Fruit fly (Drosophila melanogaster) whole organism, embryonic: ENCODE results near the gene CG31121.

Experiments
- Antp ChIP-seq: fragments of 200-800 bp; sonication (Bioruptor generic); optimal IDR thresholded peaks from 3 replicates; lab custom pipeline; 2016; ENCODE audit warnings: missing biosample characterization, missing genetic modification characterization
- Asciz ChIP-seq: fragments of 200-800 bp; sonication (Bioruptor generic); optimal IDR thresholded peaks from 2 replicates; lab custom pipeline; 2017; ENCODE audit warnings: missing biosample characterization, mild to moderate bottlenecking, missing genetic modification characterization, missing genetic modification reagents
- Atf-2 ChIP-seq: fragments of 200-800 bp; sonication (Bioruptor generic); optimal IDR thresholded peaks from 2 replicates; lab custom pipeline; 2016; ENCODE audit warnings: missing biosample characterization, missing genetic modification characterization
- Bteb2 ChIP-seq: fragments of 200-800 bp; sonication (Bioruptor generic); optimal IDR thresholded peaks from 2 replicates; lab custom pipeline; 2016; ENCODE audit warnings: missing biosample characterization, missing genetic modification characterization
- CG10979 ChIP-seq: fragments of 200-800 bp; sonication (Bioruptor generic); optimal IDR thresholded peaks from 2 replicates; lab custom pipeline; 2018; ENCODE audit warnings: missing biosample characterization, mild to moderate bottlenecking, missing genetic modification characterization, moderate library complexity
- CG11085 ChIP-seq: fragments of 200-800 bp; sonication (Bioruptor generic); IDR thresholded peaks from 2 replicates; pipeline ENCODE4 v1.3.6; 2022; ENCODE audit warnings: missing biosample characterization, missing genetic modification characterization
- CG1233 ChIP-seq: fragments of 200-800 bp; sonication (Bioruptor generic); optimal IDR thresholded peaks from 4 replicates; lab custom pipeline; 2018; ENCODE audit warnings: missing biosample characterization, mild to moderate bottlenecking, missing genetic modification characterization
- CG12942 ChIP-seq: fragments of 200-800 bp; sonication (Bioruptor generic); optimal IDR thresholded peaks from 3 replicates; lab custom pipeline; 2016; ENCODE audit warnings: missing biosample characterization, missing genetic modification characterization
- CG13775 ChIP-seq: fragments of 200-800 bp; sonication (Bioruptor generic); optimal IDR thresholded peaks from 3 replicates; lab custom pipeline; 2017; ENCODE audit warnings: missing biosample characterization, mild to moderate bottlenecking, missing genetic modification characterization
- CG13894 ChIP-seq: fragments of 200-800 bp; sonication (Bioruptor generic); optimal IDR thresholded peaks from 3 replicates; lab custom pipeline; 2018; ENCODE audit warnings: missing biosample characterization, mild to moderate bottlenecking, missing genetic modification characterization, moderate library complexity
- CG15073 ChIP-seq: fragments of 200-800 bp; sonication (Bioruptor generic); optimal IDR thresholded peaks from 2 replicates; lab custom pipeline; 2016; ENCODE audit warnings: missing biosample characterization, missing genetic modification characterization
- CG1603 ChIP-seq: fragments of 200-800 bp; sonication (Bioruptor generic); optimal IDR thresholded peaks from 2 replicates; lab custom pipeline; 2019; ENCODE audit warnings: missing biosample characterization, mild to moderate bottlenecking, missing genetic modification characterization, moderate library complexity
- CG1792 ChIP-seq: fragments of 200-800 bp; sonication (Bioruptor generic); optimal IDR thresholded peaks from 2 replicates; lab custom pipeline; 2016; ENCODE audit warnings: missing biosample characterization, missing genetic modification characterization
- CG1832 ChIP-seq: fragments of 200-800 bp; sonication (Bioruptor generic); optimal IDR thresholded peaks from 2 replicates; lab custom pipeline; 2017; ENCODE audit warnings: missing biosample characterization, mild to moderate bottlenecking, missing genetic modification characterization, inconsistent platforms
- CG2712 ChIP-seq: fragments of 200-800 bp; optimal IDR thresholded peaks from 3 replicates; lab custom pipeline; 2019; ENCODE audit warnings: missing biosample characterization, mild to moderate bottlenecking, missing genetic modification characterization, moderate library complexity
- CG30403 ChIP-seq: fragments of 200-800 bp; sonication (Bioruptor generic); optimal IDR thresholded peaks from 3 replicates; lab custom pipeline; 2016; ENCODE audit warnings: missing biosample characterization, missing genetic modification characterization
- CG31365 ChIP-seq: fragments of 200-800 bp; sonication (Bioruptor generic); optimal IDR thresholded peaks from 2 replicates; lab custom pipeline; 2018; ENCODE audit warnings: missing biosample characterization, mild to moderate bottlenecking, missing genetic modification characterization
- CG42726 ChIP-seq: fragments of 200-800 bp; sonication (Bioruptor generic); IDR thresholded peaks from 2 replicates; pipeline ENCODE4 v1.3.6; 2022; ENCODE audit warnings: missing biosample characterization, missing genetic modification characterization; ENCODE audit not compliant: partially characterized antibody
- CG7839 ChIP-seq: fragments of 200-800 bp; sonication (Bioruptor generic); optimal IDR thresholded peaks from 3 replicates; lab custom pipeline; 2018; ENCODE audit warnings: missing biosample characterization, mild to moderate bottlenecking, missing genetic modification characterization, moderate library complexity
- CG7963 ChIP-seq: fragments of 200-800 bp; sonication (Bioruptor generic); IDR thresholded peaks from 3 replicates; pipeline ENCODE4 v1.3.6; 2022; ENCODE audit warnings: missing biosample characterization, missing genetic modification characterization; ENCODE audit not compliant: partially characterized antibody
- Camta ChIP-seq: fragments of 200-800 bp; sonication (Bioruptor generic); optimal IDR thresholded peaks from 2 replicates; lab custom pipeline; 2016; ENCODE audit warnings: missing biosample characterization, missing genetic modification characterization
- CoRest ChIP-seq: fragments of 200-800 bp; sonication (Bioruptor generic); optimal IDR thresholded peaks from 3 replicates; lab custom pipeline; 2018; ENCODE audit warnings: missing biosample characterization, mild to moderate bottlenecking, missing genetic modification characterization, moderate library complexity
- Dad ChIP-seq: fragments of 200-800 bp; sonication (Bioruptor generic); optimal IDR thresholded peaks from 3 replicates; lab custom pipeline; 2016; ENCODE audit warnings: missing biosample characterization, missing genetic modification characterization
- Elba2 ChIP-seq: fragments of 200-800 bp; sonication (Bioruptor generic); optimal IDR thresholded peaks from 3 replicates; lab custom pipeline; 2016; ENCODE audit warnings: missing biosample characterization, missing genetic modification characterization
- Ets65A ChIP-seq: fragments of 200-800 bp; sonication (Bioruptor generic); peaks from one replicate; lab custom pipeline; 2016; ENCODE audit warnings: missing biosample characterization, missing genetic modification characterization
- Hey ChIP-seq: fragments of 200-800 bp; sonication (Bioruptor generic); optimal IDR thresholded peaks from 3 replicates; lab custom pipeline; 2018; ENCODE audit warnings: missing biosample characterization, mild to moderate bottlenecking, missing genetic modification characterization
- Hr3 ChIP-seq: fragments of 200-800 bp; sonication (Bioruptor generic); optimal IDR thresholded peaks from 3 replicates; lab custom pipeline; 2016; ENCODE audit warnings: missing biosample characterization, missing genetic modification characterization
- MESR4 ChIP-seq: fragments of 200-800 bp; sonication (Bioruptor generic); optimal IDR thresholded peaks from 2 replicates; lab custom pipeline; 2018; ENCODE audit warnings: missing biosample characterization, mild to moderate bottlenecking, missing genetic modification characterization, moderate library complexity
- Ssrp ChIP-seq: fragments of 200-800 bp; sonication (Bioruptor generic); optimal IDR thresholded peaks from 2 replicates; lab custom pipeline; 2018; ENCODE audit warnings: missing biosample characterization, mild to moderate bottlenecking, missing genetic modification characterization, moderate library complexity
- bigmax ChIP-seq: fragments of 200-800 bp; sonication (Bioruptor generic); optimal IDR thresholded peaks from 2 replicates; lab custom pipeline; 2018; ENCODE audit warnings: missing biosample characterization, mild to moderate bottlenecking, missing genetic modification characterization
- crp ChIP-seq, 2 experiments: fragments of 200-800 bp; sonication (Bioruptor generic); optimal IDR thresholded peaks; 2 replicates in 1 of 2; 3 replicates in 1 of 2; lab custom pipeline; 2017; ENCODE audit warnings: missing biosample characterization in 2 of 2, missing genetic modification characterization in 2 of 2, mild to moderate bottlenecking in 1 of 2, moderate library complexity in 1 of 2
- dimm ChIP-seq: fragments of 200-800 bp; sonication (Bioruptor generic); IDR thresholded peaks from 2 replicates; pipeline ENCODE4 v1.3.6; 2022; ENCODE audit warnings: missing biosample characterization, missing genetic modification characterization
- emc ChIP-seq: fragments of 200-800 bp; sonication (Bioruptor generic); optimal IDR thresholded peaks from 2 replicates; lab custom pipeline; 2016; ENCODE audit warnings: missing biosample characterization, missing genetic modification characterization
- grn ChIP-seq: fragments of 200-800 bp; sonication (Bioruptor generic); optimal IDR thresholded peaks from 3 replicates; lab custom pipeline; 2017; ENCODE audit warnings: missing biosample characterization, missing genetic modification characterization
- ham ChIP-seq: fragments of 200-800 bp; sonication (Bioruptor generic); IDR thresholded peaks from 2 replicates; pipeline ENCODE4 v1.3.6; 2022; ENCODE audit warnings: missing biosample characterization, missing genetic modification characterization
- hbn ChIP-seq: fragments of 200-800 bp; sonication (Bioruptor generic); IDR thresholded peaks from 2 replicates; pipeline ENCODE4 v1.3.6; 2022; ENCODE audit warnings: missing biosample characterization, missing genetic modification characterization; ENCODE audit not compliant: partially characterized antibody
- ind ChIP-seq: fragments of 200-800 bp; sonication (Bioruptor generic); optimal IDR thresholded peaks from 3 replicates; lab custom pipeline; 2016; ENCODE audit warnings: missing biosample characterization, missing genetic modification characterization
- jumu ChIP-seq: fragments of 200-800 bp; sonication (Bioruptor generic); optimal IDR thresholded peaks from 3 replicates; lab custom pipeline; 2016; ENCODE audit warnings: missing biosample characterization, missing genetic modification characterization
- nmo ChIP-seq: fragments of 200-800 bp; sonication (Bioruptor generic); optimal IDR thresholded peaks from 2 replicates; lab custom pipeline; 2018; ENCODE audit warnings: missing biosample characterization, mild to moderate bottlenecking, missing genetic modification characterization, moderate library complexity
- peb ChIP-seq: fragments of 200-800 bp; sonication (Bioruptor generic); IDR thresholded peaks from 2 replicates; pipeline ENCODE4 v1.3.6; 2022; ENCODE audit warnings: missing biosample characterization, missing genetic modification characterization
- pfk ChIP-seq: fragments of 200-800 bp; sonication (Bioruptor generic); optimal IDR thresholded peaks from 2 replicates; lab custom pipeline; 2018; ENCODE audit warnings: missing biosample characterization, mild to moderate bottlenecking, missing genetic modification characterization, moderate library complexity
- psq ChIP-seq: fragments of 200-800 bp; sonication (Bioruptor generic); optimal IDR thresholded peaks from 2 replicates; lab custom pipeline; 2017; ENCODE audit warnings: missing biosample characterization, missing genetic modification characterization
- repo ChIP-seq: fragments of 200-800 bp; sonication (Bioruptor generic); optimal IDR thresholded peaks from 2 replicates; lab custom pipeline; 2016; ENCODE audit warnings: missing biosample characterization, missing genetic modification characterization
- schlank ChIP-seq: fragments of 200-800 bp; sonication (Bioruptor generic); optimal IDR thresholded peaks from 2 replicates; lab custom pipeline; 2018; ENCODE audit warnings: missing biosample characterization, mild to moderate bottlenecking, missing genetic modification characterization
- sd ChIP-seq: fragments of 200-800 bp; sonication (Bioruptor generic); optimal IDR thresholded peaks from 3 replicates; lab custom pipeline; 2018; ENCODE audit warnings: missing biosample characterization, mild to moderate bottlenecking, missing genetic modification characterization, moderate library complexity
- sqz ChIP-seq: fragments of 200-800 bp; sonication (Bioruptor generic); optimal IDR thresholded peaks from 3 replicates; lab custom pipeline; 2018; ENCODE audit warnings: missing biosample characterization, mild to moderate bottlenecking, missing genetic modification characterization

The CG31121 gene

DNA sequence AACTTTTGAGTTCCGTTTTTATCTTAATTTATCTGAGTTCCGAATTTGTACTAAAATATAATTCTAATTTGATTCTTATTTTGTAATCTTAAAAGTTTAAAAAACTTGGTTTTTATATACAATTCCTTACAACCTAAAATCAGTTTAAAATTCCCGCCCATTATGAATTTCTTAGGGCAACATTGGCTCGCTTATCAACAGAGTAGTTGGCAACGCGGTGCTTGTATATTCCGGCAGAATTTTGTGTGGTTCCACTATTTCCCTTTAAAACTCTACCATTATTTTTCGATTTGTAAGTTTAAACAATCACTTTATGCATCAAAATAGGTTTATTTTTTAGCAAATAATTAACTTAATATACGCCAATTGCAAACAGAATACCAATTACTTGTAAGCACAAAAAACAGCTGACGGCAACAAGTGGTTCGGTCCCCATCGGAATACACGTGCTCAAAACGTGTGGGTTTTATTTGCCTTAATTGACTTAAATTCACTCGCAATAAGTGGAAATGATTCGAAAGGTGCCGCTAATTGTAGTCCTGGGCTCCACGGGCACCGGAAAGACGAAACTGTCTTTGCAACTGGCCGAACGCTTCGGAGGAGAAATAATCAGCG lies 17.5 kb downstream of the CG31121 start, which contains the start of the genes CG11089 and CG31381 (continued):
- TF ChIP-seq Asciz (GFP tag; lab: Kevin White, UChicago) (peak; percentile 25), Ets65A (GFP tag; lab: Kevin White, UChicago) (peak; percentile 14), CG11085 (GFP tag; lab: Robert Waterston, UW) (no peak), grn (GFP tag; lab: Kevin White, UChicago) (peak; percentile 11), nmo (GFP tag; lab: Kevin White, UChicago) (peak; percentile 36), Bteb2 (GFP tag; lab: Kevin White, UChicago) (no peak), MESR4 (GFP tag; lab: Kevin White, UChicago) (peak; percentile 22), CG31365 (tag; lab: Kevin White, UChicago) (no peak)

DNA sequence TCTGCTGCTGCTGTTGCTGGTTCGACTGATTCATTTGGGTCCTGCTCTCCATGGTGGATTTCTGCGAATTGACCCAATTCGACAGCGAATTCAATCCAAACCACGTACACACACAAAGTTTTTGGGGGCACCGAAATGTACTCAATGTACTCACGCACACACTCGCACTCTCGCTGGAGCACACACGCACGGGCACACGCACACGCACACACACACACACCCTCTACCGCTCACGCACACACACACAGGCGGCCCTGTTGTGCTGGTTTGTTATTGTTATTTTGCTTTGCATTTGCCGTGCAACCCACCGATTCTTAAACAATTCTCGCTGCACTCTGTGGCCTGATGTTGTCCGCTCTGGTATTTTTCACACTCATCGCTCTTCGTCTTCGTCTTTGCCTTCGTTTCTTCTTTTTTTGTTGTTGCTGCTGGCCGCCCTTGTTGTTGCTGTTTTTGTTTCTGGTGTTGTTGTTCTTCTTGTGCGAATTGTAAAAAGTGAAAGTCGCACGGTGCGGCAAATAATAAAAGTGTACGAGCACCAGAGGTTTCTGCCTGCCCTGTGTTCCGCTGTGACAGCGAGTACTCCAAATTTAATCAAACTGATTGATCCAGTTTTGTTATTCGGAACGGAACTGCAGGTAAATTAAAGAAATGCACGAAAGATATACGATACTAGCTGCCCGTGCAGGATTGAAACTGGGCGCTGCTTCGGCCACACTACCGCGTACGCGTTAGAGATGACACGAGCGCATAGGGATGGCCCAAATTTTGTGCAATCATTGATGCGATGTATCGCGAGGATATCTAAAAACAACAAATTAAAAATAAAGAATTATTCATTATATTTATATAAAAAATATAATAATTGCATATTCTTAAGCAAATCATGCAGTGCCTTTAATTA lies 18.2 kb downstream of the CG31121 start, which contains the start of gene CG3744:
Gene CG3744, minus strand, starts transcription at position 716 of the 904 bp plus-strand sequence.
- TF ChIP-seq Antp (GFP tag; lab: Kevin White, UChicago) (peak; percentile 72), CG7963 (GFP tag; lab: Robert Waterston, UW) (peak; percentile 93), sd (peak; percentile 41), peb (GFP tag; lab: Robert Waterston, UW) (peak; percentile 78), CG1792 (GFP tag; lab: Kevin White, UChicago) (peak; percentile 42), CG7839 (tag; lab: Kevin White, UChicago) (peak; percentile 92), jumu (GFP tag; lab: Kevin White, UChicago) (peak; percentile 67), psq (GFP tag; lab: Kevin White, UChicago) (peak; percentile 70), CG1832 (GFP tag; lab: Kevin White, UChicago) (no peak), Camta (peak; percentile 46), emc (peak; percentile 6), Ssrp (tag; lab: Kevin White, UChicago) (peak; percentile 88), hbn (peak; percentile 97), ind (GFP tag; lab: Kevin White, UChicago) (peak; percentile 93), bigmax (GFP tag; lab: Kevin White, UChicago) (no peak), Hey (peak; percentile 9), CG1233 (GFP tag; lab: Kevin White, UChicago) (peak; percentile 91), Dad (GFP tag; lab: Kevin White, UChicago) (peak; percentile 63), CG2712 (tag; lab: Kevin White, UChicago) (peak; percentile 94), Atf-2 (GFP tag; lab: Kevin White, UChicago) (peak; percentile 42), Elba2 (GFP tag; lab: Kevin White, UChicago) (peak; percentile 6), CG13894 (tag; lab: Kevin White, UChicago) (peak; percentile 90), CG12942 (GFP tag; lab: Kevin White, UChicago) (peak; percentile 87), CG1603 (tag; lab: Kevin White, UChicago) (peak; percentile 66), sqz (no peak), CG42726 (peak; percentile 92), dimm (GFP tag; lab: Robert Waterston, UW) (peak; percentile 87), ham (GFP tag; lab: Robert Waterston, UW) (peak; percentile 52; the same call in 1 of the 2 replicates), pfk (GFP tag; lab: Kevin White, UChicago) (peak; percentile 56), crp (GFP tag; optimal IDR thresholded peaks at IDR 0.05; lab: Kevin White, UChicago) (no peak), repo (peak; percentile 54), CoRest (peak; percentile 93), Hr3 (GFP tag; lab: Kevin White, UChicago) (peak; percentile 92), CG10979 (peak; percentile 84), schlank (tag; lab: Kevin White, UChicago) (peak; percentile 67), CG15073 (GFP tag; lab: Kevin White, UChicago) (peak; percentile 49), CG13775 (GFP tag; lab: Kevin White, UChicago) (peak; percentile 89), CG30403 (GFP tag; lab: Kevin White, UChicago) (peak; percentile 92)
